Worm (Caenorhabditis elegans): Measurements from ENCODE around the gene rml-1.

Gene rml-1

ce11 chrIII:13735008-13735407 lies 32.9 kb downstream of the rml-1 start, which contains the start of gene W06F12.3:
Gene W06F12.3 (plus strand): TSS chrIII:13735030.
- TF ChIP-seq aha-1 (tag): peak; percentile 91
- TF ChIP-seq zip-11 (GFP tag; IDR thresholded peaks at IDR 0.05): no peak

DNA sequence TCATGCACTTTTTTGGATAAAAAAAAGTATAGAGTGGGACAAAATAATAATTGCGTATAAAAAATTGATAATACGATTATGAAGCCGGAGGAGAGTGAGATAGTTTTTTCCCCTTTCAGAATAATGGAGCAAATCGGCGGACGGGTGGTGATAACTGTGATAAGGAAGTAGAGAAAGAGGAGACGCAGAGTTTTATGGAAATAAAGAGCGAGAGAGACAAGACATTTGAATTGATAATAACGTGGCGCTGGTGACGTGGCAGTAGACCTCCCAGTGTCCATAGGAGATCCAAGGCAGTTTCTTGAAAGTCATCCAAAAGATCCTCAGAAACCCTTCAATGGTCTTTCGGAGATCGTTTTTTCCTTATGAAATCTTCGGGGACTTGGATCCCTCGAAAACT lies 34.1 kb downstream of the rml-1 start:
- peak; percentile 82 for TF ChIP-seq tra-1 (GFP tag; IDR thresholded peaks at IDR 0.05)
- TF ChIP-seq dve-1 (tag; optimal IDR thresholded peaks at IDR 0.05; ENCODE audit: insufficient read depth): peak; percentile 79
- TF ChIP-seq Y48G9A.11 (GFP tag; IDR thresholded peaks at IDR 0.05): no peak
- no peak for TF ChIP-seq daf-19 (GFP tag; conservative IDR thresholded peaks at IDR 0.05)
- 0 out of 2 replicates have a peak, but pooled peaks have one; percentile 23 for TF ChIP-seq lin-38 (GFP tag; IDR thresholded peaks at IDR 0.05)
- TF ChIP-seq F37D6.2 (tag; optimal IDR thresholded peaks at IDR 0.05): no peak
- TF ChIP-seq php-3 (GFP tag; IDR thresholded peaks at IDR 0.05): no peak
- no peak for TF ChIP-seq nhr-48 (tag; optimal IDR thresholded peaks at IDR 0.05)
- no peak for TF ChIP-seq cey-2 (tag; optimal IDR thresholded peaks at IDR 0.05; ENCODE audit: borderline replicate concordance, insufficient read depth)
- no peak for TF ChIP-seq zag-1 (tag; optimal IDR thresholded peaks at IDR 0.05)
- TF ChIP-seq ces-1 (GFP tag; optimal IDR thresholded peaks at IDR 0.05): no peak
- TF ChIP-seq daf-8 (GFP tag; IDR thresholded peaks at IDR 0.05): no peak
- no peak for TF ChIP-seq ceh-62 (tag; optimal IDR thresholded peaks at IDR 0.05)
- TF ChIP-seq nhr-77 (tag; optimal IDR thresholded peaks at IDR 0.05): peak; percentile 45
- no peak for TF ChIP-seq snpc-1.2 (GFP tag; IDR thresholded peaks at IDR 0.05)
- peak; percentile 87 for TF ChIP-seq aha-1 (tag)
- no peak for TF ChIP-seq F26F4.8 (GFP tag; conservative IDR thresholded peaks at IDR 0.05)
- TF ChIP-seq F49E8.2 (tag; optimal IDR thresholded peaks at IDR 0.05; ENCODE audit: borderline replicate concordance): no peak
- TF ChIP-seq mep-1 (tag; optimal IDR thresholded peaks at IDR 0.05): peak; percentile 2
- peak; percentile 73 for TF ChIP-seq nhr-28 (tag; optimal IDR thresholded peaks at IDR 0.05)
- no peak for TF ChIP-seq ctbp-1 (GFP tag; IDR thresholded peaks at IDR 0.05)
- TF ChIP-seq zip-2 (tag; optimal IDR thresholded peaks at IDR 0.05): no peak
- peak in 1 of 2 experiments; percentile 4 for TF ChIP-seq lsy-2 (tag; optimal IDR thresholded peaks at IDR 0.05)
- no peak for TF ChIP-seq lir-3 (tag; optimal IDR thresholded peaks at IDR 0.05)
- TF ChIP-seq ZK546.5 (tag; optimal IDR thresholded peaks at IDR 0.05): no peak
- no peak for TF ChIP-seq zfp-2 (tag; optimal IDR thresholded peaks at IDR 0.05)
- TF ChIP-seq mes-2 (tag; optimal IDR thresholded peaks at IDR 0.05; ENCODE audit: poor library complexity, severe bottlenecking): peak; percentile 32
- no peak for TF ChIP-seq rbr-2 (tag; optimal IDR thresholded peaks at IDR 0.05)
- peak; percentile 36 for TF ChIP-seq nhr-6 (tag; optimal IDR thresholded peaks at IDR 0.05)
- no peak for TF ChIP-seq ZK337.2 (GFP tag; IDR thresholded peaks at IDR 0.05)
- TF ChIP-seq zfp-3 (GFP tag; conservative IDR thresholded peaks at IDR 0.05): no peak
- TF ChIP-seq nhr-76 (tag; optimal IDR thresholded peaks at IDR 0.05): no peak
- TF ChIP-seq pqm-1 (tag; optimal IDR thresholded peaks at IDR 0.05): peak; percentile 96
- no peak for TF ChIP-seq lin-29 (GFP tag; IDR thresholded peaks at IDR 0.05)
- no peak for TF ChIP-seq ceh-20 (GFP tag; IDR thresholded peaks at IDR 0.05)
- TF ChIP-seq mxl-3 (GFP tag; optimal IDR thresholded peaks at IDR 0.05): peak; percentile 2
- TF ChIP-seq mxl-2 (GFP tag; conservative IDR thresholded peaks at IDR 0.05): no peak
- TF ChIP-seq attf-4 (tag; optimal IDR thresholded peaks at IDR 0.05): no peak
- TF ChIP-seq fos-1 (tag; optimal IDR thresholded peaks at IDR 0.05): no peak
- no peak for TF ChIP-seq snpc-4 (tag; optimal IDR thresholded peaks at IDR 0.05)
- no peak for TF ChIP-seq duxl-1 (tag; optimal IDR thresholded peaks at IDR 0.05; ENCODE audit: poor library complexity)
- no peak for TF ChIP-seq nhr-11 (tag; optimal IDR thresholded peaks at IDR 0.05)
- no peak for TF ChIP-seq saeg-2 (GFP tag; IDR thresholded peaks at IDR 0.05)
- no peak for TF ChIP-seq unc-62 (GFP tag; optimal IDR thresholded peaks at IDR 0.05 in 1 of 2)
- no peak for TF ChIP-seq unc-62 (tag; optimal IDR thresholded peaks at IDR 0.05)
- no peak for TF ChIP-seq ceh-28 (tag; optimal IDR thresholded peaks at IDR 0.05)
- TF ChIP-seq lin-1 (GFP tag; IDR thresholded peaks at IDR 0.05): no peak
- no peak for TF ChIP-seq R02D3.7 (tag; optimal IDR thresholded peaks at IDR 0.05)
- TF ChIP-seq D1046.2 (GFP tag; IDR thresholded peaks at IDR 0.05): no peak
- no peak for TF ChIP-seq ztf-11 (tag; optimal IDR thresholded peaks at IDR 0.05)
